Worm (Caenorhabditis elegans) whole organism, L4/young adult: Measurements from ENCODE around the gene C55A1.1.

Experiments
- W03F9.2 ChIP-seq: fragments of 150-350 bp; optimal IDR thresholded peaks from 2 replicates; lab custom pipeline; 2014; ENCODE audit warnings: missing biosample characterization, missing genetic modification characterization
- dao-5 ChIP-seq: sonication (generic microtip); optimal IDR thresholded peaks from 2 replicates; lab custom pipeline; 2016; ENCODE audit warnings: missing genotype, missing genetic modification characterization, moderate library complexity, missing compliant biosample characterization
- him-1 ChIP-seq: sonication (generic microtip); optimal IDR thresholded peaks from 2 replicates; lab custom pipeline; 2016; ENCODE audit warnings: missing genotype, missing genetic modification reagents, missing genetic modification characterization, missing compliant biosample characterization

DNA sequence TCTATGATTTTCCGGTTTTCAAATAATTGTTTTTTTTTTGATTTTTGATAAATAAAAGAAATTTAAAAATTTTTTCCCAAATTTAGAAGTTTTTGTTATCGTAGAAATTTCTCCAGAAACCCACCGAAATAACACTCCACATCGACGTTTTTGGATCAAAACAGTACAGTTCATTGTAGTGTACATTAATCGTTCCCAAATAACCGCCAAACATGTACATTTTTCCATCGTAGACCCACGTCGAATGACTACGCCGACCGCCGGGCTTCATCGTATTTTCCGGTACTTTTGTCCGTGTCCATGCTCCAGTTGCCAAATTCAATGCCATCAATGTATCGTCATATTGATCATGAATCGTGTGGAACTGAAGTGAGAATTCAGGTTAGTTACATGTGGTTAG lies 32.5 kb downstream of the C55A1.1 start, which contains the start of gene F53E4.2:
- TF ChIP-seq W03F9.2 (tag; lab: Kevin White, UChicago) (no peak), him-1 (tag; lab: Kevin White, UChicago) (no peak), dao-5 (tag; lab: Kevin White, UChicago) (no peak)
